Worm (Caenorhabditis elegans) whole organism, late embryonic: ENCODE data around the gene dct-6.

Source experiments
- F13H6.1 ChIP-seq: sonication (generic microtip); optimal IDR thresholded peaks from 2 replicates; lab custom pipeline; 2016; ENCODE audit warnings: missing genetic modification characterization, missing compliant biosample characterization
- nhr-11 ChIP-seq: fragments of 150-350 bp; optimal IDR thresholded peaks from 2 replicates; lab custom pipeline; 2014; ENCODE audit warnings: missing biosample characterization, missing genetic modification characterization

- TF ChIP-seq F13H6.1 (tag; lab: Kevin White, UChicago) (no peak), nhr-11 (tag; lab: Kevin White, UChicago) (no peak)
Observed at ce11 chrIII:5982026-5982425, 15.8 kb downstream of the dct-6 start, which contains the start of gene frm-2.
